Fruit fly (Drosophila melanogaster) whole organism, embryonic: Measurements from ENCODE around the gene Ctu2.
A peak's percentile ranks its signal among the peaks of the same experiment; 100 is the strongest.

Source experiments
- Ada2b ChIP-seq: fragments of 200-800 bp; sonication (Bioruptor generic); IDR thresholded peaks from 2 replicates; pipeline ENCODE4 v1.3.6; 2022; ENCODE audit warnings: missing biosample characterization, missing genetic modification characterization
- CG11093 ChIP-seq: fragments of 200-800 bp; sonication (Bioruptor generic); IDR thresholded peaks from 3 replicates; pipeline ENCODE4 v1.3.6; 2022; ENCODE audit warnings: missing biosample characterization, missing genetic modification characterization
- CG12155 ChIP-seq: fragments of 200-800 bp; sonication (Bioruptor generic); optimal IDR thresholded peaks from 3 replicates; lab custom pipeline; 2016; ENCODE audit warnings: missing biosample characterization, missing genetic modification characterization
- CG12299 ChIP-seq: fragments of 200-800 bp; sonication (Bioruptor generic); optimal IDR thresholded peaks from 2 replicates; lab custom pipeline; 2018; ENCODE audit warnings: missing biosample characterization, mild to moderate bottlenecking, missing genetic modification characterization
- CG12659 ChIP-seq: fragments of 200-800 bp; sonication (Bioruptor generic); optimal IDR thresholded peaks from 3 replicates; lab custom pipeline; 2017; ENCODE audit warnings: mild to moderate bottlenecking, missing biosample characterization, missing genetic modification reagents, missing genetic modification characterization
- CG14014 ChIP-seq: fragments of 200-800 bp; sonication (Bioruptor generic); IDR thresholded peaks from 2 replicates; pipeline ENCODE4 v1.3.6; 2022; ENCODE audit warnings: missing biosample characterization, missing genetic modification characterization
- CG1602 ChIP-seq: fragments of 200-800 bp; sonication (Bioruptor generic); optimal IDR thresholded peaks from 3 replicates; lab custom pipeline; 2016; ENCODE audit warnings: missing biosample characterization, missing genetic modification characterization
- CG16863 ChIP-seq: fragments of 200-800 bp; sonication (Bioruptor generic); optimal IDR thresholded peaks from 3 replicates; lab custom pipeline; 2016; ENCODE audit warnings: missing biosample characterization, missing genetic modification characterization
- CG18764 ChIP-seq: fragments of 200-800 bp; sonication (Bioruptor generic); optimal IDR thresholded peaks from 3 replicates; lab custom pipeline; 2016; ENCODE audit warnings: missing biosample characterization, missing genetic modification characterization
- CG33213 ChIP-seq: fragments of 200-800 bp; sonication (Bioruptor generic); optimal IDR thresholded peaks from 3 replicates; lab custom pipeline; 2016; ENCODE audit warnings: missing biosample characterization, missing genetic modification characterization
- CG3995 ChIP-seq: fragments of 200-800 bp; sonication (Bioruptor generic); optimal IDR thresholded peaks from 3 replicates; lab custom pipeline; 2016; ENCODE audit warnings: missing biosample characterization, missing genetic modification characterization
- CG4617 ChIP-seq: fragments of 200-800 bp; sonication (Bioruptor generic); optimal IDR thresholded peaks from 3 replicates; lab custom pipeline; 2016; ENCODE audit warnings: missing biosample characterization, missing genetic modification characterization, borderline replicate concordance
- CG5245 ChIP-seq: fragments of 200-800 bp; sonication (Bioruptor generic); optimal IDR thresholded peaks from 3 replicates; lab custom pipeline; 2016; ENCODE audit warnings: missing biosample characterization, missing genetic modification characterization
- CG6813 ChIP-seq: fragments of 200-800 bp; sonication (Bioruptor generic); optimal IDR thresholded peaks from 2 replicates; lab custom pipeline; 2017; ENCODE audit warnings: missing biosample characterization, missing genetic modification characterization, mild to moderate bottlenecking, moderate library complexity, missing genetic modification reagents
- CG8944 ChIP-seq: fragments of 200-800 bp; sonication (Bioruptor generic); optimal IDR thresholded peaks from 3 replicates; lab custom pipeline; 2016; ENCODE audit warnings: missing biosample characterization, missing genetic modification characterization
- CG9215 ChIP-seq: fragments of 200-800 bp; sonication (Bioruptor generic); IDR thresholded peaks from 2 replicates; pipeline ENCODE4 v1.3.6; 2022; ENCODE audit warnings: missing biosample characterization, missing genetic modification characterization
- D19A ChIP-seq: fragments of 200-800 bp; optimal IDR thresholded peaks from 3 replicates; lab custom pipeline; 2019; ENCODE audit warnings: missing biosample characterization, mild to moderate bottlenecking, missing genetic modification characterization, moderate library complexity
- Dip2 ChIP-seq: fragments of 200-800 bp; sonication (Bioruptor generic); IDR thresholded peaks from 2 replicates; pipeline ENCODE4 v1.3.6; 2022; ENCODE audit warnings: missing biosample characterization, missing genetic modification characterization
- Doc3 ChIP-seq: fragments of 200-800 bp; sonication (Bioruptor generic); IDR thresholded peaks from 3 replicates; pipeline ENCODE4 v1.3.6; 2022; ENCODE audit warnings: missing biosample characterization, missing genetic modification characterization; ENCODE audit not compliant: partially characterized antibody
- ERR ChIP-seq: fragments of 200-800 bp; sonication (Bioruptor generic); optimal IDR thresholded peaks from 2 replicates; lab custom pipeline; 2016; ENCODE audit warnings: missing biosample characterization, missing genetic modification characterization
- Elba2 ChIP-seq: fragments of 200-800 bp; sonication (Bioruptor generic); optimal IDR thresholded peaks from 3 replicates; lab custom pipeline; 2016; ENCODE audit warnings: missing biosample characterization, missing genetic modification characterization
- Fer1 ChIP-seq: fragments of 200-800 bp; sonication (Bioruptor generic); optimal IDR thresholded peaks from 2 replicates; lab custom pipeline; 2017; ENCODE audit warnings: missing biosample characterization, mild to moderate bottlenecking, missing genetic modification characterization
- H2.0 ChIP-seq: fragments of 200-800 bp; sonication (Bioruptor generic); IDR thresholded peaks from 2 replicates; pipeline ENCODE4 v1.3.6; 2022; ENCODE audit warnings: missing biosample characterization, missing genetic modification characterization
- HLH54F ChIP-seq: fragments of 200-800 bp; sonication (Bioruptor generic); optimal IDR thresholded peaks from 3 replicates; lab custom pipeline; 2016; ENCODE audit warnings: missing biosample characterization, missing genetic modification characterization
- Hmr ChIP-seq: fragments of 200-800 bp; sonication (Bioruptor generic); optimal IDR thresholded peaks from 3 replicates; lab custom pipeline; 2017; ENCODE audit warnings: mild to moderate bottlenecking, missing biosample characterization, missing genetic modification reagents, missing genetic modification characterization
- Hsf ChIP-seq: fragments of 200-800 bp; sonication (Bioruptor generic); optimal IDR thresholded peaks from 3 replicates; lab custom pipeline; 2016; ENCODE audit warnings: missing biosample characterization, missing genetic modification characterization
- Lhr ChIP-seq: fragments of 200-800 bp; sonication (Bioruptor generic); optimal IDR thresholded peaks from 3 replicates; lab custom pipeline; 2017; ENCODE audit warnings: mild to moderate bottlenecking, missing biosample characterization, missing genetic modification reagents, missing genetic modification characterization
- MBD-R2 ChIP-seq: fragments of 200-800 bp; sonication (Bioruptor generic); IDR thresholded peaks from 2 replicates; pipeline ENCODE4 v1.3.6; 2022; ENCODE audit warnings: missing biosample characterization, missing genetic modification characterization
- MTF-1 ChIP-seq: fragments of 200-800 bp; sonication (Bioruptor generic); optimal IDR thresholded peaks from 2 replicates; lab custom pipeline; 2018; ENCODE audit warnings: missing biosample characterization, mild to moderate bottlenecking, missing genetic modification characterization, borderline replicate concordance
- Med ChIP-seq: fragments of 200-800 bp; sonication (Bioruptor generic); peaks from one replicate; lab custom pipeline; 2016; ENCODE audit warnings: missing biosample characterization, missing genetic modification characterization, mild to moderate bottlenecking, inconsistent platforms, moderate library complexity
- NFAT ChIP-seq: fragments of 200-800 bp; sonication (Bioruptor generic); IDR thresholded peaks from 2 replicates; pipeline ENCODE4 v1.3.6; 2022; ENCODE audit warnings: missing biosample characterization, missing genetic modification characterization
- Six4 ChIP-seq: fragments of 200-800 bp; sonication (Bioruptor generic); optimal IDR thresholded peaks from 2 replicates; lab custom pipeline; 2016; ENCODE audit warnings: missing biosample characterization, missing genetic modification characterization
- YL-1 ChIP-seq: fragments of 200-800 bp; sonication (Bioruptor generic); optimal IDR thresholded peaks from 3 replicates; lab custom pipeline; 2017; ENCODE audit warnings: missing biosample characterization, mild to moderate bottlenecking, missing genetic modification characterization
- cas ChIP-seq: fragments of 200-800 bp; sonication (Bioruptor generic); IDR thresholded peaks from 2 replicates; pipeline ENCODE4 v1.3.6; 2022; ENCODE audit warnings: missing biosample characterization, missing genetic modification characterization
- chn ChIP-seq: fragments of 200-800 bp; sonication (Bioruptor generic); optimal IDR thresholded peaks from 2 replicates; lab custom pipeline; 2016; ENCODE audit warnings: missing biosample characterization, missing genetic modification characterization
- crp ChIP-seq, 2 experiments: fragments of 200-800 bp; sonication (Bioruptor generic); optimal IDR thresholded peaks; 2 replicates in 1 of 2; 3 replicates in 1 of 2; lab custom pipeline; 2017; ENCODE audit warnings: missing biosample characterization in 2 of 2, missing genetic modification characterization in 2 of 2, mild to moderate bottlenecking in 1 of 2, moderate library complexity in 1 of 2
- danr ChIP-seq: fragments of 200-800 bp; sonication (Bioruptor generic); IDR thresholded peaks from 2 replicates; pipeline ENCODE4 v1.3.6; 2022; ENCODE audit warnings: missing biosample characterization, missing genetic modification characterization
- dmrt99B ChIP-seq: fragments of 200-800 bp; sonication (Bioruptor generic); optimal IDR thresholded peaks from 2 replicates; lab custom pipeline; 2018; ENCODE audit warnings: missing biosample characterization, mild to moderate bottlenecking, missing genetic modification characterization, moderate library complexity
- en ChIP-seq: fragments of 200-800 bp; sonication (Bioruptor generic); optimal IDR thresholded peaks from 2 replicates; lab custom pipeline; 2016; ENCODE audit warnings: missing biosample characterization, missing genetic modification characterization
- fd102C ChIP-seq: fragments of 200-800 bp; sonication (Bioruptor generic); optimal IDR thresholded peaks from 2 replicates; lab custom pipeline; 2018; ENCODE audit warnings: missing biosample characterization, mild to moderate bottlenecking, missing genetic modification characterization, moderate library complexity
- knrl ChIP-seq: fragments of 200-800 bp; sonication (Bioruptor generic); IDR thresholded peaks from 3 replicates; pipeline ENCODE4 v1.3.6; 2022; ENCODE audit warnings: missing biosample characterization, missing genetic modification characterization; ENCODE audit not compliant: partially characterized antibody
- lab ChIP-seq: fragments of 200-800 bp; sonication (Bioruptor generic); optimal IDR thresholded peaks from 3 replicates; lab custom pipeline; 2017; ENCODE audit warnings: missing biosample characterization, missing genetic modification characterization, mild to moderate bottlenecking, moderate library complexity, missing genetic modification reagents
- mam ChIP-seq: fragments of 200-800 bp; sonication (Bioruptor generic); optimal IDR thresholded peaks from 3 replicates; lab custom pipeline; 2016; ENCODE audit warnings: missing biosample characterization, missing genetic modification characterization
- nerfin-1 ChIP-seq: fragments of 200-800 bp; sonication (Bioruptor generic); optimal IDR thresholded peaks from 3 replicates; lab custom pipeline; 2019; ENCODE audit warnings: missing biosample characterization, mild to moderate bottlenecking, missing genetic modification characterization, moderate library complexity
- org-1 ChIP-seq: fragments of 200-800 bp; sonication (Bioruptor generic); optimal IDR thresholded peaks from 2 replicates; lab custom pipeline; 2017; ENCODE audit warnings: missing biosample characterization, missing genetic modification characterization
- phol ChIP-seq: fragments of 200-800 bp; sonication (Bioruptor generic); optimal IDR thresholded peaks from 3 replicates; lab custom pipeline; 2018; ENCODE audit warnings: missing biosample characterization, mild to moderate bottlenecking, missing genetic modification characterization, moderate library complexity
- pros ChIP-seq: fragments of 200-800 bp; sonication (Bioruptor generic); optimal IDR thresholded peaks from 3 replicates; lab custom pipeline; 2019; ENCODE audit warnings: missing biosample characterization, mild to moderate bottlenecking, missing genetic modification characterization, moderate library complexity
- ssp ChIP-seq: fragments of 200-800 bp; sonication (Bioruptor generic); IDR thresholded peaks from 2 replicates; pipeline ENCODE4 v1.3.6; 2022; ENCODE audit warnings: missing biosample characterization, missing genetic modification characterization
- vnd ChIP-seq: fragments of 200-800 bp; sonication (Bioruptor generic); IDR thresholded peaks from 3 replicates; pipeline ENCODE4 v1.3.6; 2022; ENCODE audit warnings: missing biosample characterization, missing genetic modification characterization; ENCODE audit not compliant: partially characterized antibody
- wdn ChIP-seq: fragments of 200-800 bp; sonication (Bioruptor generic); IDR thresholded peaks from 2 replicates; pipeline ENCODE4 v1.3.6; 2022; ENCODE audit warnings: missing biosample characterization, missing genetic modification characterization

Gene Ctu2

DNA sequence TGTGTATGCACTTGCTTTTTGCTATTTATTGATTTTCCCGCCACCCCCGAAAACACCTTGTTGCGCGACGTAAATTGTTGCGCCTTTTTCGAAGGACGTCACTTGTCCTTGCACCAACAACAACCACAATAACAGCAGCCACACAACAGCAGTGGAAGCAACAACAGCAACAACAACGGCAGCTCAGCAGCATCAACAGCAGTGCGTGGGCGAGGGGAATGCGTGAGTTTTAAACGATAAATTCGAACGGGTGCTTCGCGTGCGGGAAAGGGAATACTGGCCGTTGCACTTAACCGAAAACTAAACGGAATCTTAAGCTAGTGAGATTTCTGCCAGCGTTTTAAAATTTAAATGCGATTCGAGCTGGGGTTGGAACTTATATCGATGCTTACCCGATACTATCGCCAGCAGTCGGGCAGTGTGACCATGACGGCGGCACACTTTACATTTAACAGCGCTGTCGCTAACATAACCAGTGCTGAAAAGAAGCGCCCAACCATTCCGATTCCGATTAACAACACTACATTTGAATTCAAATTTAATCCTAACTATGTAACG is 15.4 kb upstream of the Ctu2 start, which contains the start of gene cyst (continued):
- TF ChIP-seq HLH54F (peak; percentile 57), CG18764 (GFP tag; lab: Kevin White, UChicago) (no peak), ssp (GFP tag; lab: Robert Waterston, UW) (0 out of 2 replicates have a peak, but pooled peaks have one; percentile 21), wdn (GFP tag; lab: Robert Waterston, UW) (no peak), vnd (peak; percentile 97), knrl (GFP tag; lab: Robert Waterston, UW) (peak; percentile 97), Hsf (peak; percentile 18), CG12155 (peak; percentile 42), CG11093 (GFP tag; lab: Robert Waterston, UW) (no peak), crp (GFP tag; optimal IDR thresholded peaks at IDR 0.05; lab: Kevin White, UChicago) (peak in 1 of 2 experiments; percentile 55), lab (peak; percentile 54), chn (GFP tag; lab: Kevin White, UChicago) (peak; percentile 47), MTF-1 (GFP tag; lab: Kevin White, UChicago) (no peak), Doc3 (GFP tag; lab: Robert Waterston, UW) (peak; percentile 92), Dip2 (GFP tag; lab: Robert Waterston, UW) (no peak), CG12659 (GFP tag; lab: Kevin White, UChicago) (peak; percentile 81), pros (GFP tag; lab: Kevin White, UChicago) (no peak), MBD-R2 (GFP tag; lab: Robert Waterston, UW) (peak; percentile 64), CG33213 (GFP tag; lab: Kevin White, UChicago) (peak; percentile 69), cas (GFP tag; lab: Robert Waterston, UW) (no peak), CG14014 (GFP tag; lab: Robert Waterston, UW) (no peak), NFAT (GFP tag; lab: Robert Waterston, UW) (0 out of 2 replicates have a peak, but pooled peaks have one; percentile 48), CG3995 (peak; percentile 37), Ada2b (GFP tag; lab: Robert Waterston, UW) (no peak), CG6813 (GFP tag; lab: Kevin White, UChicago) (no peak), dmrt99B (tag; lab: Kevin White, UChicago) (no peak), Lhr (GFP tag; lab: Kevin White, UChicago) (peak; percentile 80), Six4 (GFP tag; lab: Kevin White, UChicago) (peak; percentile 9), CG4617 (GFP tag; lab: Kevin White, UChicago) (peak; percentile 91), YL-1 (GFP tag; lab: Kevin White, UChicago) (peak; percentile 91), Hmr (GFP tag; lab: Kevin White, UChicago) (peak; percentile 71), CG5245 (GFP tag; lab: Kevin White, UChicago) (no peak), fd102C (GFP tag; lab: Kevin White, UChicago) (no peak), Elba2 (no peak), D19A (tag; lab: Kevin White, UChicago) (no peak), ERR (GFP tag; lab: Kevin White, UChicago) (peak; percentile 23), CG8944 (GFP tag; lab: Kevin White, UChicago) (peak; percentile 3), CG12299 (tag; lab: Kevin White, UChicago) (no peak), CG9215 (GFP tag; lab: Robert Waterston, UW) (no peak), phol (tag; lab: Kevin White, UChicago) (peak; percentile 51), Fer1 (peak; percentile 25), H2.0 (GFP tag; lab: Robert Waterston, UW) (no peak), en (GFP tag; lab: Kevin White, UChicago) (peak; percentile 20), CG16863 (GFP tag; lab: Kevin White, UChicago) (peak; percentile 61), nerfin-1 (tag; lab: Kevin White, UChicago) (peak; percentile 64), org-1 (GFP tag; lab: Kevin White, UChicago) (no peak), Med (peak; percentile 90), danr (GFP tag; lab: Robert Waterston, UW) (no peak), mam (GFP tag; lab: Kevin White, UChicago) (peak; percentile 70), CG1602 (GFP tag; lab: Kevin White, UChicago) (no peak)
